Worm (Caenorhabditis elegans) whole organism, L3 larva: ENCODE data around the gene C26E6.1.

Experiments used
- R02D3.7 ChIP-seq: fragments of 150-350 bp; optimal IDR thresholded peaks from 2 replicates; lab custom pipeline; 2014; ENCODE audit warnings: missing biosample characterization, missing genetic modification characterization
- aly-2 ChIP-seq: fragments of 150-350 bp; optimal IDR thresholded peaks from 2 replicates; lab custom pipeline; 2014; ENCODE audit warnings: missing biosample characterization, missing genetic modification characterization
- ama-1 ChIP-seq: fragments of 150-350 bp; optimal IDR thresholded peaks from 2 replicates; lab custom pipeline; 2018
- ceh-16 ChIP-seq: sonication (generic microtip); optimal IDR thresholded peaks from 2 replicates; lab custom pipeline; 2017; ENCODE audit warnings: missing biosample characterization, missing genetic modification characterization
- ceh-28 ChIP-seq: fragments of 150-350 bp; optimal IDR thresholded peaks from 2 replicates; lab custom pipeline; 2014; ENCODE audit warnings: missing biosample characterization, missing genetic modification reagents, missing genetic modification characterization
- ceh-82 ChIP-seq: fragments of 150-350 bp; optimal IDR thresholded peaks from 2 replicates; lab custom pipeline; 2014; ENCODE audit warnings: missing biosample characterization, missing genetic modification characterization
- daf-12 ChIP-seq: fragments of 150-350 bp; optimal IDR thresholded peaks from 2 replicates; lab custom pipeline; 2014; ENCODE audit warnings: missing biosample characterization, missing genetic modification reagents, missing genetic modification characterization
- egl-5 ChIP-seq: fragments of 150-350 bp; optimal IDR thresholded peaks from 2 replicates; lab custom pipeline; 2017; ENCODE audit warnings: missing biosample characterization, missing genetic modification reagents, missing genetic modification characterization, inconsistent platforms
- elt-1 ChIP-seq: fragments of 150-350 bp; optimal IDR thresholded peaks from 2 replicates; lab custom pipeline; 2014; ENCODE audit warnings: missing biosample characterization, missing genetic modification characterization
- elt-2 ChIP-seq: sonication (generic microtip); optimal IDR thresholded peaks from 2 replicates; lab custom pipeline; 2016; ENCODE audit warnings: missing genetic modification reagents, mild to moderate bottlenecking, missing genetic modification characterization, missing compliant biosample characterization
- elt-3 ChIP-seq, 3 experiments: fragments of 150-350 bp in 1 of 3; sonication (generic microtip) in 2 of 3; optimal IDR thresholded peaks; 2 replicates in 2 of 3; 4 replicates in 1 of 3; lab custom pipeline; 2014 to 2017; ENCODE audit warnings: missing biosample characterization in 3 of 3, missing genetic modification characterization in 3 of 3
- eor-1 ChIP-seq, 2 experiments: fragments of 150-350 bp; optimal IDR thresholded peaks; 2 replicates each; lab custom pipeline; 2014 to 2018; ENCODE audit warnings: missing biosample characterization in 2 of 2, missing genetic modification characterization in 2 of 2
- fkh-2 ChIP-seq: fragments of 150-350 bp; optimal IDR thresholded peaks from 2 replicates; lab custom pipeline; 2014; ENCODE audit warnings: missing biosample characterization, missing genetic modification reagents, missing genetic modification characterization
- fos-1 ChIP-seq: fragments of 150-350 bp; optimal IDR thresholded peaks from 2 replicates; lab custom pipeline; 2014; ENCODE audit warnings: missing biosample characterization, missing genetic modification characterization
- hmg-11 ChIP-seq: sonication (generic microtip); optimal IDR thresholded peaks from 2 replicates; lab custom pipeline; 2016; ENCODE audit warnings: missing genetic modification characterization, missing compliant biosample characterization
- jun-1 ChIP-seq: fragments of 150-350 bp; optimal IDR thresholded peaks from 2 replicates; lab custom pipeline; 2014; ENCODE audit warnings: missing biosample characterization, missing genetic modification reagents, missing genetic modification characterization
- lin-15B ChIP-seq: fragments of 150-350 bp; optimal IDR thresholded peaks from 2 replicates; lab custom pipeline; 2014; ENCODE audit warnings: missing biosample characterization, missing genetic modification characterization
- lin-39 ChIP-seq: fragments of 150-350 bp; optimal IDR thresholded peaks from 2 replicates; lab custom pipeline; 2018; ENCODE audit warnings: missing biosample characterization, missing genetic modification reagents, missing genetic modification characterization
- lsy-12 ChIP-seq: sonication (generic microtip); optimal IDR thresholded peaks from 2 replicates; lab custom pipeline; 2016; ENCODE audit warnings: mild to moderate bottlenecking, missing genetic modification characterization, missing compliant biosample characterization
- mml-1 ChIP-seq: fragments of 150-350 bp; sonication (generic microtip); optimal IDR thresholded peaks from 3 replicates; lab custom pipeline; 2014; ENCODE audit warnings: missing biosample characterization, missing genetic modification characterization
- nfya-1 ChIP-seq: sonication (generic microtip); optimal IDR thresholded peaks from 2 replicates; lab custom pipeline; 2017; ENCODE audit warnings: missing genetic modification characterization, mild to moderate bottlenecking, missing compliant biosample characterization, antibody characterized with exemption, moderate library complexity; ENCODE audit not compliant: insufficient read depth
- nhr-11 ChIP-seq: fragments of 150-350 bp; optimal IDR thresholded peaks from 2 replicates; lab custom pipeline; 2014; ENCODE audit warnings: missing biosample characterization, missing genetic modification characterization
- nhr-12 ChIP-seq: fragments of 150-350 bp; optimal IDR thresholded peaks from 2 replicates; lab custom pipeline; 2014; ENCODE audit warnings: missing biosample characterization, missing genetic modification characterization
- nhr-237 ChIP-seq: fragments of 150-350 bp; optimal IDR thresholded peaks from 2 replicates; lab custom pipeline; 2014; ENCODE audit warnings: missing biosample characterization, missing genetic modification characterization
- nhr-25 ChIP-seq: sonication (generic microtip); optimal IDR thresholded peaks from 2 replicates; lab custom pipeline; 2017; ENCODE audit warnings: missing biosample characterization, missing genetic modification characterization
- nhr-43 ChIP-seq: sonication (generic microtip); optimal IDR thresholded peaks from 2 replicates; lab custom pipeline; 2016; ENCODE audit warnings: mild to moderate bottlenecking, missing genetic modification characterization, missing compliant biosample characterization; ENCODE audit not compliant: poor library complexity, severe bottlenecking
- nhr-67 ChIP-seq: fragments of 150-350 bp; optimal IDR thresholded peaks from 2 replicates; lab custom pipeline; 2014; ENCODE audit warnings: missing biosample characterization, missing genetic modification characterization
- nhr-76 ChIP-seq: fragments of 150-350 bp; sonication (generic microtip); optimal IDR thresholded peaks from 5 replicates; lab custom pipeline; 2014; ENCODE audit warnings: missing biosample characterization, missing genetic modification characterization
- pha-4 ChIP-seq: fragments of 150-350 bp; optimal IDR thresholded peaks from 2 replicates; lab custom pipeline; 2014; ENCODE audit warnings: missing biosample characterization, missing genetic modification reagents, missing genetic modification characterization
- pqm-1 ChIP-seq: fragments of 150-350 bp; optimal IDR thresholded peaks from 2 replicates; lab custom pipeline; 2017; ENCODE audit warnings: missing biosample characterization, missing genetic modification characterization, inconsistent platforms
- sea-2 ChIP-seq: fragments of 150-350 bp; sonication (generic microtip); optimal IDR thresholded peaks from 4 replicates; lab custom pipeline; 2014; ENCODE audit warnings: missing biosample characterization, missing genetic modification reagents, missing genetic modification characterization
- skn-1 ChIP-seq: fragments of 150-350 bp; optimal IDR thresholded peaks from 2 replicates; lab custom pipeline; 2014; ENCODE audit warnings: missing biosample characterization, missing genetic modification characterization
- snpc-4 ChIP-seq: fragments of 150-350 bp; optimal IDR thresholded peaks from 2 replicates; lab custom pipeline; 2014; ENCODE audit warnings: missing biosample characterization, missing genetic modification characterization
- tbx-2 ChIP-seq: sonication (generic microtip); optimal IDR thresholded peaks from 2 replicates; lab custom pipeline; 2016; ENCODE audit warnings: mild to moderate bottlenecking, missing genetic modification characterization, missing compliant biosample characterization
- unc-39 ChIP-seq: sonication (generic microtip); optimal IDR thresholded peaks from 4 replicates; lab custom pipeline; 2017; ENCODE audit warnings: missing biosample characterization, missing genetic modification characterization
- unc-62 ChIP-seq: fragments of 150-350 bp; sonication (generic microtip); optimal IDR thresholded peaks from 4 replicates; lab custom pipeline; 2014; ENCODE audit warnings: missing biosample characterization, missing genetic modification reagents, missing genetic modification characterization
- ztf-11 ChIP-seq: fragments of 150-350 bp; optimal IDR thresholded peaks from 2 replicates; lab custom pipeline; 2014; ENCODE audit warnings: missing biosample characterization, missing genetic modification characterization
- ztf-4 ChIP-seq: fragments of 150-350 bp; optimal IDR thresholded peaks from 2 replicates; lab custom pipeline; 2014; ENCODE audit warnings: missing biosample characterization, missing genetic modification characterization

The C26E6.1 gene

DNA sequence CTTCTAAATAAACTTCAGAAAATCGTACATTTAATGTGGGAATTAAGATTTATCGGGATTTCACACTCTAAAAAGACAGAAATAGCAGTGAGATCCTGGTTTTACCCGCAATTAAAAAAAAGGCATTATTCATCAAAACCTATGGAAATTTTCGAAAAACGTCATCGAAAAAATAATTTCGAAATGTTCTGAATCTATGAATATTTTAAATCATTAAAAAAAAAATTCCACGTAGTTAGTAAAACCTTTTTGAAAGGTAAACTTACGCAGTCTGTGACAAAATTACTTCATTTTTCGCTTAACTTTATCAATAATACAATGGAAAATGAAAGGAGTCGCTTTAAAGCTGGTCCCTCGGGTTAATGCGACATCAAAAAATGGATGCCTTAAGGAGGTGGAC, at the start of gene C26E6.1:
Gene C26E6.1 (plus strand): TSS at position 301 of the 400 bp plus-strand sequence.
- TF ChIP-seq eor-1 (tag; optimal IDR thresholded peaks at IDR 0.05; lab: Kevin White, UChicago) (no peak), nhr-12 (tag; lab: Kevin White, UChicago) (no peak), ceh-16 (tag; lab: Kevin White, UChicago) (no peak), unc-39 (tag; lab: Kevin White, UChicago) (no peak), R02D3.7 (no peak), lin-39 (tag; lab: Kevin White, UChicago) (no peak), nhr-237 (tag; lab: Kevin White, UChicago) (no peak), mml-1 (no peak), ceh-28 (tag; lab: Kevin White, UChicago) (no peak), elt-2 (no peak), hmg-11 (no peak), lin-15B (tag; lab: Kevin White, UChicago) (no peak), jun-1 (tag; lab: Kevin White, UChicago) (no peak), nhr-76 (tag; lab: Kevin White, UChicago) (no peak), elt-3 (tag; optimal IDR thresholded peaks at IDR 0.05; lab: Kevin White, UChicago) (no peak), pqm-1 (tag; lab: Kevin White, UChicago) (no peak), sea-2 (GFP tag; lab: Kevin White, UChicago) (no peak), nfya-1 (tag; lab: Kevin White, UChicago) (no peak), nhr-11 (tag; lab: Kevin White, UChicago) (no peak)

- no peak for TF ChIP-seq lsy-12
- TF ChIP-seq hmg-11, result no peak
- TF ChIP-seq skn-1, result no peak
- TF ChIP-seq aly-2 (tag; lab: Kevin White, UChicago), result no peak
- TF ChIP-seq ztf-11 (tag; lab: Kevin White, UChicago), result no peak
- no peak for TF ChIP-seq nhr-237 (tag; lab: Kevin White, UChicago)
- TF ChIP-seq elt-2, result no peak
- TF ChIP-seq unc-39 (tag; lab: Kevin White, UChicago), result no peak
- no peak for TF ChIP-seq ceh-82 (tag; lab: Kevin White, UChicago)
- no peak for TF ChIP-seq sea-2 (GFP tag; lab: Kevin White, UChicago)
- TF ChIP-seq snpc-4, result no peak
- TF ChIP-seq ceh-16 (tag; lab: Kevin White, UChicago), result no peak
- no peak for TF ChIP-seq pha-4 (tag; lab: Kevin White, UChicago)
- TF ChIP-seq nhr-67 (tag; lab: Kevin White, UChicago), result no peak
- no peak for TF ChIP-seq nfya-1 (tag; lab: Kevin White, UChicago)
- no peak for TF ChIP-seq nhr-43 (tag; lab: Kevin White, UChicago)
- TF ChIP-seq nhr-25 (tag; lab: Kevin White, UChicago), result no peak
Observed at ce11 chrIII:4906896-4907295, 49.8 kb upstream of the C26E6.1 start, which contains the start of gene rom-1. Gene rom-1 (plus strand): TSS chrIII:4907196.

- no peak for TF ChIP-seq daf-12
- TF ChIP-seq tbx-2 (tag; lab: Kevin White, UChicago), result no peak
- no peak for TF ChIP-seq pha-4 (tag; lab: Kevin White, UChicago)
- no peak for TF ChIP-seq hmg-11
- no peak for TF ChIP-seq eor-1 (tag; optimal IDR thresholded peaks at IDR 0.05; lab: Kevin White, UChicago)
- TF ChIP-seq nfya-1 (tag; lab: Kevin White, UChicago), result no peak
- TF ChIP-seq ztf-4, result no peak
- TF ChIP-seq elt-3 (tag; optimal IDR thresholded peaks at IDR 0.05; lab: Kevin White, UChicago), result no peak
- no peak for TF ChIP-seq nhr-76 (tag; lab: Kevin White, UChicago)
- TF ChIP-seq unc-62, result no peak
- TF ChIP-seq R02D3.7, result no peak
- no peak for TF ChIP-seq mml-1
- no peak for TF ChIP-seq snpc-4
- TF ChIP-seq unc-39 (tag; lab: Kevin White, UChicago), result no peak
- TF ChIP-seq aly-2 (tag; lab: Kevin White, UChicago), result no peak
- no peak for TF ChIP-seq nhr-237 (tag; lab: Kevin White, UChicago)
Observed at ce11 chrIII:4909938-4910337, 46.7 kb upstream of the C26E6.1 start, which contains the start of gene F26F4.12. Gene F26F4.12 (minus strand): TSS chrIII:4910038.

- no peak for TF ChIP-seq elt-1 (tag; lab: Kevin White, UChicago)
- no peak for TF ChIP-seq nhr-67 (tag; lab: Kevin White, UChicago)
- no peak for TF ChIP-seq lin-39 (tag; lab: Kevin White, UChicago)
- no peak for TF ChIP-seq pqm-1 (tag; lab: Kevin White, UChicago)
- no peak for TF ChIP-seq lsy-12
- no peak for TF ChIP-seq lin-15B (tag; lab: Kevin White, UChicago)
- no peak for TF ChIP-seq unc-39 (tag; lab: Kevin White, UChicago)
- no peak for TF ChIP-seq ama-1
- TF ChIP-seq nhr-11 (tag; lab: Kevin White, UChicago), result no peak
- no peak for TF ChIP-seq snpc-4
- TF ChIP-seq elt-3 (tag; optimal IDR thresholded peaks at IDR 0.05; lab: Kevin White, UChicago), result no peak
- TF ChIP-seq eor-1 (tag; optimal IDR thresholded peaks at IDR 0.05; lab: Kevin White, UChicago), result no peak
- no peak for TF ChIP-seq nhr-43 (tag; lab: Kevin White, UChicago)
- no peak for TF ChIP-seq egl-5 (tag; lab: Kevin White, UChicago)
- no peak for TF ChIP-seq fos-1 (tag; lab: Kevin White, UChicago)
- TF ChIP-seq skn-1, result no peak
- no peak for TF ChIP-seq elt-2
- no peak for TF ChIP-seq nhr-12 (tag; lab: Kevin White, UChicago)
- TF ChIP-seq fkh-2 (tag; lab: Kevin White, UChicago), result no peak
Observed at ce11 chrIII:4910956-4911355, 45.7 kb upstream of the C26E6.1 start, which contains the start of gene F26F4.2. Gene F26F4.2 (plus strand): TSS chrIII:4911256.
